Worm (Caenorhabditis elegans): Measurements from ENCODE around the gene ZC204.17.

DNA sequence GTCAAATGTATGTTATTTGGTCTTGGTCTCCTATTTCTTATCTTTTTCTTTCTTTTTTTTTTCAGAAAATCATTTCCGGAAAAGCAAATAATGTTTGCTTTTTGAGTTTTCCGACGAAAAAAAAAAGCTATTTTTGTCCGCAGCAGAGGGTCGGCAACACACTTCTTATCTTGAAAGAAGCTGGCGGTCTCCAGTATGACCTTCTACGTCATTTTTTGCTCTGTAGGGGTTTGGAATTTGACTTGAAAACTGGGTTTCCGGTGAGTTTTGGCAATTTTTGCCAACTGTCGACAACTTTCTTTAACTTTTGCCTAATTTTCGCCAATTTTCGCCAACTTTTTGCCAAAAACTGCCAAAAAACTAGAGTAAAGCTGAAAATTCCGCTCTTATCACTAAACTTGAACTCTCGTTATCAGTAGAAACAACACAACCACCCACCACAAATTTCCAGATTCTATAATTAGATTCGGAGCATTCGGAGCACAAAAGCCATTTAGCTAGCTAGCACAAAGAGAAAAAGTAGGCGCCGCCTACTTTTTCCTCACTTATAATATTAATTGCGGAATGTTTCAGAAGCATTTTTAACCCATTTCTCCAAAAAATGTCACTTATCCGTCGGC, 24.3 kb upstream of the ZC204.17 start, which contains the start of gene nhx-6:
- no peak for TF ChIP-seq fkh-10 (GFP tag; optimal IDR thresholded peaks at IDR 0.05)
- no peak for TF ChIP-seq lsy-2 (tag; optimal IDR thresholded peaks at IDR 0.05)

Measured in whole organism, L4 larva.